Worm (Caenorhabditis elegans) whole organism, L2 larva: ENCODE results near the gene syp-1.

Experiments
- ZK546.5 ChIP-seq: sonication (generic microtip); optimal IDR thresholded peaks from 2 replicates; lab custom pipeline; 2017; ENCODE audit warnings: missing biosample characterization, missing genetic modification characterization
- aly-2 ChIP-seq: fragments of 150-350 bp; optimal IDR thresholded peaks from 2 replicates; lab custom pipeline; 2014; ENCODE audit warnings: missing biosample characterization, missing genetic modification characterization
- ama-1 ChIP-seq: fragments of 150-350 bp; optimal IDR thresholded peaks from 2 replicates; lab custom pipeline; 2018; ENCODE audit warnings: inconsistent platforms
- ceh-82 ChIP-seq: fragments of 150-350 bp; optimal IDR thresholded peaks from 2 replicates; lab custom pipeline; 2014; ENCODE audit warnings: missing biosample characterization, missing genetic modification characterization
- egl-27 ChIP-seq: sonication (generic microtip); optimal IDR thresholded peaks from 3 replicates; lab custom pipeline; 2017; ENCODE audit warnings: missing biosample characterization, missing genetic modification reagents, missing genetic modification characterization
- elt-1 ChIP-seq: fragments of 150-350 bp; optimal IDR thresholded peaks from 2 replicates; lab custom pipeline; 2014; ENCODE audit warnings: missing biosample characterization, missing genetic modification characterization
- lin-11 ChIP-seq: fragments of 150-350 bp; sonication (generic microtip); optimal IDR thresholded peaks from 2 replicates; lab custom pipeline; 2014; ENCODE audit warnings: missing biosample characterization, missing genetic modification characterization, inconsistent platforms, mixed read lengths
- lin-39 ChIP-seq: fragments of 150-350 bp; optimal IDR thresholded peaks from 2 replicates; lab custom pipeline; 2014; ENCODE audit warnings: missing biosample characterization, missing genetic modification reagents, missing genetic modification characterization
- mdl-1 ChIP-seq, 2 experiments: fragments of 150-350 bp in 1 of 2; sonication (generic microtip) in 1 of 2; optimal IDR thresholded peaks; 2 replicates each; lab custom pipeline; 2017; ENCODE audit warnings: missing biosample characterization in 2 of 2, missing genetic modification characterization in 2 of 2
- nhr-11 ChIP-seq: fragments of 150-350 bp; optimal IDR thresholded peaks from 2 replicates; lab custom pipeline; 2014; ENCODE audit warnings: missing biosample characterization, missing genetic modification characterization
- nhr-12 ChIP-seq: fragments of 150-350 bp; optimal IDR thresholded peaks from 2 replicates; lab custom pipeline; 2014; ENCODE audit warnings: missing biosample characterization, missing genetic modification characterization
- nhr-21 ChIP-seq: fragments of 150-350 bp; optimal IDR thresholded peaks from 2 replicates; lab custom pipeline; 2014; ENCODE audit warnings: missing biosample characterization, missing genetic modification characterization
- nhr-237 ChIP-seq: fragments of 150-350 bp; optimal IDR thresholded peaks from 2 replicates; lab custom pipeline; 2014; ENCODE audit warnings: missing biosample characterization, missing genetic modification characterization
- skn-1 ChIP-seq: sonication (generic microtip); optimal IDR thresholded peaks from 2 replicates; lab custom pipeline; 2017; ENCODE audit warnings: missing biosample characterization, missing genetic modification characterization

DNA sequence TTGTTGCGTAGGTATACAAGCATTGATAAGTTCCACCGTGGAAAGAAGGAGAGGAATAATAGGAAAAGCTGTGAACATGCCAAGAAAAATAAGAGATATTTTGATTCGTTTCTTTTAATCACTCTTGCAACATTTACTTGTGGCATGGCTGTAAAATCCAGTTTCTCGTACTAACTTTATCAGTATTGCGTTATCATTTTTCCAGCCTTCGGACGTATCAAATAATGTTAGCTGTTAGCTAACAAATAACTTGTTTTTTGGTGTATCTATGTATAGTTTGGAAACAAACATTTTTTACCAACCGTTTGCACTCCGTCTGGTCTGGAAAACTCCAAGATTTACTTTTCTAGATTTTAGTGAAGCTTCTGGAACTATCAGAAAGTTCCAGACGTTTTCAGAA lies 29.4 kb downstream of the syp-1 start, which contains the start of gene clec-234:
- TF ChIP-seq nhr-12 (tag; lab: Kevin White, UChicago) (no peak), mdl-1 (tag; optimal IDR thresholded peaks at IDR 0.05; lab: Kevin White, UChicago) (no peak), nhr-237 (no peak), lin-39 (no peak), aly-2 (tag; lab: Kevin White, UChicago) (no peak), nhr-21 (tag; lab: Kevin White, UChicago) (no peak), lin-11 (no peak), ceh-82 (no peak), nhr-11 (tag; lab: Kevin White, UChicago) (no peak), egl-27 (tag; lab: Kevin White, UChicago) (no peak), elt-1 (tag; lab: Kevin White, UChicago) (no peak), ama-1 (lab: Kevin White, UChicago) (no peak), ZK546.5 (tag; lab: Kevin White, UChicago) (no peak), skn-1 (no peak)
